Worm (Caenorhabditis elegans): ENCODE data around the gene srx-62.

The srx-62 gene

ce11 chrV:3970410-3970809 is 25.3 kb downstream of the srx-62 start, which contains the start of gene cyp-34A9 (continued):
- TF ChIP-seq zag-1 (tag; optimal IDR thresholded peaks at IDR 0.05) = no peak

- no peak for TF ChIP-seq hmg-1.1 (GFP tag; IDR thresholded peaks at IDR 0.05)
- TF ChIP-seq dmd-6 (GFP tag; IDR thresholded peaks at IDR 0.05) = peak; percentile 61
- TF ChIP-seq aha-1 (tag) = no peak
- no peak for TF ChIP-seq nhr-48 (tag; optimal IDR thresholded peaks at IDR 0.05)
- no peak for TF ChIP-seq ztf-11 (tag; optimal IDR thresholded peaks at IDR 0.05)
- no peak for TF ChIP-seq dmd-9 (GFP tag; IDR thresholded peaks at IDR 0.05)
- TF ChIP-seq pha-4 (GFP tag; IDR thresholded peaks at IDR 0.05) = no peak
- TF ChIP-seq pha-4 (tag; optimal IDR thresholded peaks at IDR 0.05) = no peak
- no peak for TF ChIP-seq ceh-28 (tag; optimal IDR thresholded peaks at IDR 0.05)
- TF ChIP-seq dmd-8 (GFP tag; IDR thresholded peaks at IDR 0.05) = no peak
- no peak for TF ChIP-seq lim-7 (GFP tag; IDR thresholded peaks at IDR 0.05)
- TF ChIP-seq unc-62 (GFP tag; optimal IDR thresholded peaks at IDR 0.05 in 1 of 2) = no peak
- no peak for TF ChIP-seq unc-62 (tag; optimal IDR thresholded peaks at IDR 0.05)
- TF ChIP-seq F49E8.2 (tag; optimal IDR thresholded peaks at IDR 0.05; ENCODE audit: borderline replicate concordance) = no peak
- no peak for TF ChIP-seq Y105C5A.15 (GFP tag; IDR thresholded peaks at IDR 0.05)
- TF ChIP-seq ZK337.2 (GFP tag; IDR thresholded peaks at IDR 0.05) = no peak
- TF ChIP-seq daf-19 (GFP tag; conservative IDR thresholded peaks at IDR 0.05) = no peak
- no peak for TF ChIP-seq zip-11 (GFP tag; IDR thresholded peaks at IDR 0.05)
- TF ChIP-seq nhr-237 (tag; optimal IDR thresholded peaks at IDR 0.05) = no peak
- no peak for TF ChIP-seq arid-1 (GFP tag; conservative IDR thresholded peaks at IDR 0.05)
- peak; percentile 3 for TF ChIP-seq nhr-102 (tag; optimal IDR thresholded peaks at IDR 0.05)
- TF ChIP-seq ceh-82 (tag; optimal IDR thresholded peaks at IDR 0.05) = no peak
- TF ChIP-seq Y48G9A.11 (GFP tag; IDR thresholded peaks at IDR 0.05) = no peak
- TF ChIP-seq snpc-4 (tag; optimal IDR thresholded peaks at IDR 0.05) = no peak
- peak; percentile 47 for TF ChIP-seq dve-1 (tag; optimal IDR thresholded peaks at IDR 0.05; ENCODE audit: insufficient read depth)
- TF ChIP-seq lin-39 (tag; optimal IDR thresholded peaks at IDR 0.05) = no peak
- TF ChIP-seq nhr-41 (GFP tag; IDR thresholded peaks at IDR 0.05) = no peak
- no peak for TF ChIP-seq daf-16 (GFP tag; optimal IDR thresholded peaks at IDR 0.05)
- peak; percentile 97 for TF ChIP-seq daf-16 (tag; optimal IDR thresholded peaks at IDR 0.05)
- TF ChIP-seq hlh-11 (tag; optimal IDR thresholded peaks at IDR 0.05) = peak; percentile 23
- TF ChIP-seq nhr-77 (tag; optimal IDR thresholded peaks at IDR 0.05) = peak; percentile 67
- TF ChIP-seq lin-38 (GFP tag; IDR thresholded peaks at IDR 0.05) = no peak
- no peak for TF ChIP-seq T26A8.4 (GFP tag; IDR thresholded peaks at IDR 0.05)
- no peak for TF ChIP-seq zfp-3 (GFP tag; conservative IDR thresholded peaks at IDR 0.05)
- no peak for TF ChIP-seq sdz-12 (GFP tag; optimal IDR thresholded peaks at IDR 0.05)
- peak; percentile 75 for TF ChIP-seq nhr-28 (tag; optimal IDR thresholded peaks at IDR 0.05)
Measured at ce11 chrV:3969664-3970063, 26.1 kb downstream of the srx-62 start.

ce11 chrV:3968929-3969328 is 26.8 kb downstream of the srx-62 start:
- TF ChIP-seq unc-62 (GFP tag; optimal IDR thresholded peaks at IDR 0.05 in 1 of 2) (peak in 1 of 2 experiments; percentile 95), unc-62 (tag; optimal IDR thresholded peaks at IDR 0.05) (no peak), lin-15B (tag; optimal IDR thresholded peaks at IDR 0.05) (no peak)

- TF ChIP-seq unc-39 (tag; optimal IDR thresholded peaks at IDR 0.05) (no peak), hlh-11 (tag; optimal IDR thresholded peaks at IDR 0.05) (peak; percentile 4), nhr-102 (tag; optimal IDR thresholded peaks at IDR 0.05) (peak; percentile 24), lir-3 (tag; optimal IDR thresholded peaks at IDR 0.05) (no peak), nhr-77 (tag; optimal IDR thresholded peaks at IDR 0.05) (peak; percentile 84), fkh-10 (GFP tag; optimal IDR thresholded peaks at IDR 0.05) (no peak), mes-2 (tag; optimal IDR thresholded peaks at IDR 0.05; ENCODE audit: poor library complexity, severe bottlenecking) (no peak), mdl-1 (tag; optimal IDR thresholded peaks at IDR 0.05) (peak in 1 of 2 experiments; percentile 24), nhr-28 (tag; optimal IDR thresholded peaks at IDR 0.05) (peak; percentile 79), attf-4 (tag; optimal IDR thresholded peaks at IDR 0.05) (no peak), dmd-6 (GFP tag; IDR thresholded peaks at IDR 0.05) (peak; percentile 52; the same call in 1 of the 2 replicates), F26F4.8 (GFP tag; conservative IDR thresholded peaks at IDR 0.05) (no peak), aly-2 (tag; optimal IDR thresholded peaks at IDR 0.05) (no peak), ceh-44 (GFP tag; IDR thresholded peaks at IDR 0.05) (no peak), daf-16 (GFP tag; optimal IDR thresholded peaks at IDR 0.05) (no peak), daf-16 (tag; optimal IDR thresholded peaks at IDR 0.05) (peak; percentile 2), dve-1 (tag; optimal IDR thresholded peaks at IDR 0.05; ENCODE audit: insufficient read depth) (peak; percentile 57)
Measured at ce11 chrV:3967762-3968161, 28.0 kb downstream of the srx-62 start, which contains the start of gene cyp-34A8. TSS of gene cyp-34A8 (minus strand) at chrV:3967823.
